Worm (Caenorhabditis elegans) whole organism, L3 larva: Measurements from ENCODE around the gene M6.11.

Source experiments
- ceh-82 ChIP-seq: fragments of 150-350 bp; optimal IDR thresholded peaks from 2 replicates; lab custom pipeline; 2014; ENCODE audit warnings: missing biosample characterization, missing genetic modification characterization
- daf-12 ChIP-seq: fragments of 150-350 bp; optimal IDR thresholded peaks from 2 replicates; lab custom pipeline; 2014; ENCODE audit warnings: missing biosample characterization, missing genetic modification reagents, missing genetic modification characterization
- fos-1 ChIP-seq: fragments of 150-350 bp; optimal IDR thresholded peaks from 2 replicates; lab custom pipeline; 2014; ENCODE audit warnings: missing biosample characterization, missing genetic modification characterization
- nhr-77 ChIP-seq: fragments of 150-350 bp; optimal IDR thresholded peaks from 2 replicates; lab custom pipeline; 2014; ENCODE audit warnings: missing biosample characterization, missing genetic modification characterization
- snpc-4 ChIP-seq: fragments of 150-350 bp; optimal IDR thresholded peaks from 2 replicates; lab custom pipeline; 2014; ENCODE audit warnings: missing biosample characterization, missing genetic modification characterization
- ztf-4 ChIP-seq: fragments of 150-350 bp; optimal IDR thresholded peaks from 2 replicates; lab custom pipeline; 2014; ENCODE audit warnings: missing biosample characterization, missing genetic modification characterization

- no peak for TF ChIP-seq ceh-82 (tag; lab: Kevin White, UChicago)
- no peak for TF ChIP-seq fos-1
- no peak for TF ChIP-seq daf-12 (tag; lab: Kevin White, UChicago)
- no peak for TF ChIP-seq ztf-4 (tag; lab: Kevin White, UChicago)
- TF ChIP-seq snpc-4 (tag; lab: Kevin White, UChicago), result no peak
- no peak for TF ChIP-seq nhr-77 (tag; lab: Kevin White, UChicago)
These were observed 40.1 kb upstream of the M6.11 start for ce11 chrX:681413-681812.
